Worm (Caenorhabditis elegans): ENCODE data around the gene F44B9.10.
A peak's percentile ranks its signal among the peaks of the same experiment; 100 is the strongest.

Gene F44B9.10

DNA sequence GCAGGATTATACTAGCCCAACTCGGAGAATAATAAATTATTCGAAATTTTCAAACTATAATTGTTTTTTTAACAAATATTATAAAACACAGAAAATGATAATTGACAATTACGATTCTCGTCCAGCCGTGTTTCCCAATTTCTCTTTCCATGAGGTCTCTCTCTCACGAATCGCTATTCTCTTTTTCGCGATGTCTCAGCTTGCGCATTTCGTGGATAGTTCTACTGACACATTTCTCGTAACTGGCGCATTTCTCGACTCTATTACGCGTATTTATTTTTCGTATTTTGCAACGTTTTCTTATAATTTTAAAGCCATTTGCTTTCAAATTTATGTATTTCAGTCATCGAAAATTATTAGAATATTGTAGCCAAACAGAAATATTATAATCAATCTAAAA lies 10.3 kb upstream of the F44B9.10 start (continued):
- TF ChIP-seq unc-55 (GFP tag; optimal IDR thresholded peaks at IDR 0.05) = peak; percentile 23
- TF ChIP-seq sox-4 (tag; optimal IDR thresholded peaks at IDR 0.05) = peak; percentile 99
- TF ChIP-seq pag-3 (tag; optimal IDR thresholded peaks at IDR 0.05; ENCODE audit: borderline replicate concordance) = peak; percentile 100
- TF ChIP-seq fax-1 (tag; optimal IDR thresholded peaks at IDR 0.05) = peak; percentile 100
- peak; percentile 76 for TF ChIP-seq hlh-30 (tag; optimal IDR thresholded peaks at IDR 0.05; ENCODE audit: insufficient read depth)
- TF ChIP-seq ceh-9 (tag; optimal IDR thresholded peaks at IDR 0.05) = peak; percentile 91
- peak; percentile 98 for TF ChIP-seq C38D4.7 (GFP tag; optimal IDR thresholded peaks at IDR 0.05)
- TF ChIP-seq lin-11 (tag; optimal IDR thresholded peaks at IDR 0.05) = peak; percentile 96
- peak; percentile 100 for TF ChIP-seq unc-86 (tag; optimal IDR thresholded peaks at IDR 0.05)
- TF ChIP-seq lim-6 (tag; optimal IDR thresholded peaks at IDR 0.05) = peak; percentile 100
- TF ChIP-seq hlh-13 (GFP tag; optimal IDR thresholded peaks at IDR 0.05) = peak; percentile 99
- peak; percentile 100 for TF ChIP-seq ceh-18 (tag; optimal IDR thresholded peaks at IDR 0.05)
- peak; percentile 100 for TF ChIP-seq ceh-45 (GFP tag; IDR thresholded peaks at IDR 0.05)
- TF ChIP-seq mec-3 (tag; optimal IDR thresholded peaks at IDR 0.05; ENCODE audit: borderline replicate concordance) = peak; percentile 100
- peak; percentile 98 for TF ChIP-seq ceh-24 (tag; optimal IDR thresholded peaks at IDR 0.05)
- peak; percentile 100 for TF ChIP-seq syd-9 (tag; optimal IDR thresholded peaks at IDR 0.05)

DNA sequence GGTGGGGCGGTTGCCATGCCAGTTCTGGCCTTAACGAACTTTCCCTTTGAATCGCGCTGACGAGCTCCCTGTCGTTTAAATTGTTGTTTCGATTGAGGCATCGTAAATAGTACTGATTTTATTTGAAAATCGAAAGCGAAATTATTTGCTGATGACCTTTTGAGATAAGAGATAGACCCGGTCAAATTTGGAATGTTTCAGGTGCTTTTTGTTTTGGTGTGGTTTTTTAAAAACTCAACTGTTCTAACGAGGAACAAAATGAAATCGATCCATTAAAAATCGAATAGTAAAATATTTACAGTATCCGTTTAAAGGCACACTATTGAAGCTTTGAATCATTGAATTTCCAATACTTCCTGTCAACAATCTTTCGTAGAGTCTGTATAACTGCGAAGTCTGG lies 9.3 kb upstream of the F44B9.10 start, which contains the start of gene K12H4.6:
K12H4.6 (minus strand) TSS at position 101 of the 400 bp plus-strand sequence.
- TF ChIP-seq dmd-4 (tag; optimal IDR thresholded peaks at IDR 0.05; ENCODE audit: borderline replicate concordance) = no peak
- no peak for TF ChIP-seq unc-55 (GFP tag; optimal IDR thresholded peaks at IDR 0.05)
- no peak for TF ChIP-seq pqm-1 (tag; optimal IDR thresholded peaks at IDR 0.05)
- TF ChIP-seq pag-3 (tag; optimal IDR thresholded peaks at IDR 0.05; ENCODE audit: borderline replicate concordance) = no peak
- TF ChIP-seq unc-42 (tag; optimal IDR thresholded peaks at IDR 0.05) = no peak

- TF ChIP-seq syd-9 (tag; optimal IDR thresholded peaks at IDR 0.05) (no peak), sdc-2 (tag; optimal IDR thresholded peaks at IDR 0.05) (no peak), tbx-2 (tag; optimal IDR thresholded peaks at IDR 0.05) (no peak), ahr-1 (tag; optimal IDR thresholded peaks at IDR 0.05) (no peak), madf-2 (tag; optimal IDR thresholded peaks at IDR 0.05) (no peak), tbx-7 (tag; optimal IDR thresholded peaks at IDR 0.05) (no peak), unc-86 (tag; optimal IDR thresholded peaks at IDR 0.05) (no peak), ceh-2 (tag; optimal IDR thresholded peaks at IDR 0.05) (no peak), ets-4 (tag; optimal IDR thresholded peaks at IDR 0.05) (no peak), unc-3 (GFP tag; conservative IDR thresholded peaks at IDR 0.05) (no peak), unc-3 (tag; optimal IDR thresholded peaks at IDR 0.05) (no peak), nfya-1 (tag; optimal IDR thresholded peaks at IDR 0.05) (no peak), elt-2 (tag; optimal IDR thresholded peaks at IDR 0.05) (no peak), sox-4 (tag; optimal IDR thresholded peaks at IDR 0.05) (no peak), npax-4 (tag; optimal IDR thresholded peaks at IDR 0.05) (no peak), ceh-45 (GFP tag; IDR thresholded peaks at IDR 0.05) (no peak), ref-2 (tag; optimal IDR thresholded peaks at IDR 0.05) (no peak), pha-2 (tag; optimal IDR thresholded peaks at IDR 0.05) (no peak), F13H6.1 (tag; optimal IDR thresholded peaks at IDR 0.05) (no peak), K02D7.2 (tag; optimal IDR thresholded peaks at IDR 0.05) (no peak), mec-3 (tag; optimal IDR thresholded peaks at IDR 0.05; ENCODE audit: borderline replicate concordance) (no peak)
Measured at ce11 chrIII:8037941-8038340, 4.5 kb upstream of the F44B9.10 start, which contains the start of gene dpf-6. dpf-6 (plus strand) TSS chrIII:8038241.

ce11 chrIII:8036497-8036896 lies 3.1 kb upstream of the F44B9.10 start:
- TF ChIP-seq ceh-34 (tag; optimal IDR thresholded peaks at IDR 0.05) (no peak), rnt-1 (tag; optimal IDR thresholded peaks at IDR 0.05) (no peak), fax-1 (tag; optimal IDR thresholded peaks at IDR 0.05) (no peak), pat-9 (tag; optimal IDR thresholded peaks at IDR 0.05) (no peak), K09A11.1 (tag; optimal IDR thresholded peaks at IDR 0.05; ENCODE audit: insufficient read depth) (no peak), npax-4 (tag; optimal IDR thresholded peaks at IDR 0.05) (no peak), hlh-8 (tag; optimal IDR thresholded peaks at IDR 0.05) (no peak), ceh-31 (tag; optimal IDR thresholded peaks at IDR 0.05) (no peak)
